Fruit fly (Drosophila melanogaster) whole organism, adult: ENCODE measurements around the gene Or19a.
"Not testable (repeated sequence)": the region's sequence is repeated elsewhere in the genome, so short reads cannot be mapped to it uniquely, and the experiment has no call there.

Source experiments
- CG12768 ChIP-seq: fragments of 200-800 bp; sonication (Bioruptor generic); optimal IDR thresholded peaks from 2 replicates; lab custom pipeline; 2017; ENCODE audit warnings: missing biosample characterization, missing genetic modification characterization, mild to moderate bottlenecking, moderate library complexity, missing genetic modification reagents
- CG14711 ChIP-seq: fragments of 200-800 bp; sonication (Bioruptor generic); optimal IDR thresholded peaks from 2 replicates; lab custom pipeline; 2018; ENCODE audit warnings: missing biosample characterization, mild to moderate bottlenecking, missing genetic modification characterization, moderate library complexity
- CG1620 ChIP-seq: fragments of 200-800 bp; sonication (Bioruptor generic); optimal IDR thresholded peaks from 2 replicates; lab custom pipeline; 2016; ENCODE audit warnings: missing biosample characterization, missing genetic modification characterization
- CG33017 ChIP-seq: fragments of 200-800 bp; sonication (Bioruptor generic); optimal IDR thresholded peaks from 2 replicates; lab custom pipeline; 2018; ENCODE audit warnings: missing biosample characterization, mild to moderate bottlenecking, missing genetic modification characterization, moderate library complexity
- CG5204 ChIP-seq: fragments of 200-800 bp; sonication (Bioruptor generic); optimal IDR thresholded peaks from 2 replicates; lab custom pipeline; 2016; ENCODE audit warnings: missing biosample characterization, missing genetic modification characterization
- CG7045 ChIP-seq: fragments of 200-800 bp; sonication (Bioruptor generic); optimal IDR thresholded peaks from 2 replicates; lab custom pipeline; 2017; ENCODE audit warnings: missing biosample characterization, mild to moderate bottlenecking, missing genetic modification characterization
- CG7101 ChIP-seq: fragments of 200-800 bp; sonication (Bioruptor generic); optimal IDR thresholded peaks from 2 replicates; lab custom pipeline; 2018; ENCODE audit warnings: missing biosample characterization, mild to moderate bottlenecking, missing genetic modification characterization, moderate library complexity
- Clk ChIP-seq: fragments of 200-800 bp; sonication (Bioruptor generic); optimal IDR thresholded peaks from 2 replicates; lab custom pipeline; 2017; ENCODE audit warnings: missing biosample characterization, missing genetic modification characterization
- Crg-1 ChIP-seq: fragments of 200-800 bp; sonication (Bioruptor generic); optimal IDR thresholded peaks from 2 replicates; lab custom pipeline; 2016; ENCODE audit warnings: missing biosample characterization, missing genetic modification characterization
- Hr96 ChIP-seq: fragments of 200-800 bp; sonication (Bioruptor generic); optimal IDR thresholded peaks from 2 replicates; lab custom pipeline; 2016; ENCODE audit warnings: missing biosample characterization, missing genetic modification characterization
- Mnt ChIP-seq: fragments of 200-800 bp; sonication (Bioruptor generic); optimal IDR thresholded peaks from 2 replicates; lab custom pipeline; 2016; ENCODE audit warnings: missing biosample characterization, mild to moderate bottlenecking, missing genetic modification characterization
- bab1 ChIP-seq: fragments of 200-800 bp; sonication (Bioruptor generic); optimal IDR thresholded peaks from 3 replicates; lab custom pipeline; 2019; ENCODE audit warnings: missing biosample characterization, mild to moderate bottlenecking, missing genetic modification characterization, moderate library complexity
- cic ChIP-seq: fragments of 200-800 bp; sonication (Bioruptor generic); optimal IDR thresholded peaks from 2 replicates; lab custom pipeline; 2017; ENCODE audit warnings: missing biosample characterization, mild to moderate bottlenecking, missing genetic modification characterization, moderate library complexity
- cnc ChIP-seq, 2 experiments: fragments of >200 bp; optimal IDR thresholded peaks; 2 replicates each; lab custom pipeline; 2017
- kay ChIP-seq: fragments of 200-800 bp; sonication (Bioruptor generic); peaks from one replicate; lab custom pipeline; 2016; ENCODE audit warnings: missing biosample characterization, missing genetic modification characterization, borderline replicate concordance
- ovo ChIP-seq: fragments of 200-800 bp; sonication (Bioruptor generic); optimal IDR thresholded peaks from 2 replicates; lab custom pipeline; 2016; ENCODE audit warnings: missing biosample characterization, missing genetic modification characterization
- pad ChIP-seq: fragments of 200-800 bp; sonication (Bioruptor generic); optimal IDR thresholded peaks from 3 replicates; lab custom pipeline; 2017; ENCODE audit warnings: missing biosample characterization, missing genetic modification characterization, mild to moderate bottlenecking, moderate library complexity, missing genetic modification reagents
- tj ChIP-seq: fragments of 200-800 bp; sonication (Bioruptor generic); optimal IDR thresholded peaks from 3 replicates; lab custom pipeline; 2017; ENCODE audit warnings: missing biosample characterization, mild to moderate bottlenecking, missing genetic modification characterization, moderate library complexity
- toe ChIP-seq: fragments of 200-800 bp; sonication (Bioruptor generic); optimal IDR thresholded peaks from 2 replicates; lab custom pipeline; 2016; ENCODE audit warnings: missing biosample characterization, missing genetic modification characterization

Gene Or19a

dm6 chrX:20104987-20105386 lies 38.0 kb downstream of the Or19a start:
- TF ChIP-seq Hr96 (GFP tag; lab: Kevin White, UChicago) (no peak), CG33017 (tag; lab: Kevin White, UChicago) (no peak), CG12768 (GFP tag; lab: Kevin White, UChicago) (no peak), kay (GFP tag; lab: Kevin White, UChicago) (no peak), Clk (GFP tag; lab: Kevin White, UChicago) (no peak), CG14711 (tag; lab: Kevin White, UChicago) (no peak), pad (GFP tag; lab: Kevin White, UChicago) (no peak), Crg-1 (GFP tag; lab: Kevin White, UChicago) (no peak), ovo (GFP tag; lab: Kevin White, UChicago) (no peak), Mnt (GFP tag; lab: Kevin White, UChicago) (no peak), cnc (optimal IDR thresholded peaks at IDR 0.05; lab: Kevin White, UChicago) (no peak), bab1 (GFP tag; lab: Kevin White, UChicago) (no peak), toe (GFP tag; lab: Kevin White, UChicago) (no peak), CG7045 (GFP tag; lab: Kevin White, UChicago) (no peak), CG5204 (GFP tag; lab: Kevin White, UChicago) (no peak), tj (GFP tag; lab: Kevin White, UChicago) (no peak), CG1620 (no peak), cic (GFP tag; lab: Kevin White, UChicago) (no peak), CG7101 (no peak)

DNA sequence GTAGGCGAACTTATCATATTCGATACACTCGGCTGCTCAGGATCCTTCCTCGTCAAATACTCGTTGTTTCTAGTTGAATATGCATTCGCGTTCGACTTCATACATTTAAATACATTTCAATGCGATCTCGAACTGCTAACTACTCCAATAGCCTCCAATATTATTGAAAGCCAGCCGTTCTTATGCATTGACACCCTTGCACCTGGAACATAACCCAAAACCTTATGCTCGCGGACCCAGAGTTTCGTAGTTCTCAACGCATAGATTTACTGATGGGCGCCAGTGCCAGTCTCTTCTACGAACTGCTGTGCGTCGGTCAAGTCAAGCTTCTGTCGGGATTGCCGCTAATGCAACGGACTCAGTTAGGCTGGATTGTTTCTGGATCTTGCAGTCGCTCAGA lies 46.6 kb downstream of the Or19a start, which contains the start of gene CG42581:
Gene CG42581 (minus strand): TSS at position 101 of the 400 bp plus-strand sequence.
- not testable (repeated sequence) for TF ChIP-seq CG14711 (tag; lab: Kevin White, UChicago); ovo (GFP tag; lab: Kevin White, UChicago); Hr96 (GFP tag; lab: Kevin White, UChicago)

- not testable (repeated sequence) for TF ChIP-seq kay (GFP tag; lab: Kevin White, UChicago); CG33017 (tag; lab: Kevin White, UChicago); toe (GFP tag; lab: Kevin White, UChicago)
Measured at dm6 chrX:20094098-20094497, 48.9 kb downstream of the Or19a start, which contains the start of gene Or19b. TSS of gene Or19b (plus strand) at chrX:20094398.

DNA sequence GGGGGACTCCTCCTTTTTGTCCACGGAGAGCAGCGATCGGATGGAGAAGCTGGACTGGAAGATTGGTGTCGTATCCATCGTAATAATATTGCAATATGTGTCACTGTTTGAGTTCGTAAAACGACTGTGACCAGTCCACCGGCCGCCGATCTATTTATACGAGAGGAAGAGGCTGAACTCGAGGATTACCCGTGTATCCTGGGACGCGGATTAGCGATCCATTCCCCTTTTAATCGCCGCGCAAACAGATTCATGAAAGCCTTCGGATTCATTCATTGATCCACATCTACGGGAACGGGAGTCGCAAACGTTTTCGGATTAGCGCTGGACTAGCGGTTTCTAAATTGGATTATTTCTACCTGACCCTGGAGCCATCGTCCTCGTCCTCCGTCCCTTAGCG lies 50.7 kb downstream of the Or19a start, which contains the start of gene fd19B:
Gene fd19B (minus strand): TSS at position 101 of the 400 bp plus-strand sequence.
- TF ChIP-seq CG1620 (no peak), ovo (GFP tag; lab: Kevin White, UChicago) (no peak), CG7045 (GFP tag; lab: Kevin White, UChicago) (no peak), bab1 (GFP tag; lab: Kevin White, UChicago) (no peak), cnc (optimal IDR thresholded peaks at IDR 0.05; lab: Kevin White, UChicago) (no peak), pad (GFP tag; lab: Kevin White, UChicago) (no peak), tj (GFP tag; lab: Kevin White, UChicago) (no peak), CG12768 (GFP tag; lab: Kevin White, UChicago) (no peak), Hr96 (GFP tag; lab: Kevin White, UChicago) (no peak), Mnt (GFP tag; lab: Kevin White, UChicago) (no peak)
